Fruit fly (Drosophila melanogaster): ENCODE results near the gene CG33322.

CG33322 gene

dm6 chr2L:20864764-20865265 is 48.8 kb upstream of the CG33322 start, which contains the start of gene CG9338 (continued):
- TF ChIP-seq Rfx (GFP tag; IDR thresholded peaks at IDR 0.05) (peak; percentile 85), Stat92E (GFP tag; optimal IDR thresholded peaks at IDR 0.05) (peak in 1 of 3 experiments; percentile 77), CG11723 (GFP tag; optimal IDR thresholded peaks at IDR 0.05) (peak; percentile 70), CG16779 (GFP tag; IDR thresholded peaks at IDR 0.05) (peak; percentile 82), tap (tag; optimal IDR thresholded peaks at IDR 0.05) (peak; percentile 94), Bgb (GFP tag; IDR thresholded peaks at IDR 0.05; ENCODE audit: partially characterized antibody) (peak; percentile 44; the same call in 1 of the 2 replicates), CG9932 (GFP tag; IDR thresholded peaks at IDR 0.05) (peak; percentile 76), NC2α (GFP tag; optimal IDR thresholded peaks at IDR 0.05) (peak; percentile 41), Lim3 (GFP tag; IDR thresholded peaks at IDR 0.05) (no peak), kni (GFP tag; optimal IDR thresholded peaks at IDR 0.05) (peak; percentile 88), sug (tag; optimal IDR thresholded peaks at IDR 0.05) (peak; percentile 80), CG3847 (GFP tag; IDR thresholded peaks at IDR 0.05) (peak; percentile 70), her (GFP tag; optimal IDR thresholded peaks at IDR 0.05) (peak; percentile 80), ATbp (GFP tag; optimal IDR thresholded peaks at IDR 0.05) (peak; percentile 74), BtbVII (GFP tag; optimal IDR thresholded peaks at IDR 0.05) (peak; percentile 92), CG15514 (GFP tag; optimal IDR thresholded peaks at IDR 0.05) (peak; percentile 86), CG11560 (tag; IDR thresholded peaks at IDR 0.05) (no peak), CG4730 (GFP tag; IDR thresholded peaks at IDR 0.05) (peak; percentile 88), ewg (GFP tag; optimal IDR thresholded peaks at IDR 0.05) (peak; percentile 60), cg (GFP tag; optimal IDR thresholded peaks at IDR 0.05) (peak; percentile 70), lbe (GFP tag; optimal IDR thresholded peaks at IDR 0.05) (peak; percentile 61), vvl (GFP tag; IDR thresholded peaks at IDR 0.05) (peak; percentile 89), ash1 (GFP tag; optimal IDR thresholded peaks at IDR 0.05) (peak; percentile 46), zfh1 (GFP tag; IDR thresholded peaks at IDR 0.05) (peak; percentile 77), CG12155 (GFP tag; optimal IDR thresholded peaks at IDR 0.05) (peak; percentile 96), Abd-B (GFP tag; optimal IDR thresholded peaks at IDR 0.05) (peak; percentile 67), Spps (tag; optimal IDR thresholded peaks at IDR 0.05) (peak; percentile 85), gfzf (GFP tag; optimal IDR thresholded peaks at IDR 0.05) (no peak), CG18764 (GFP tag; optimal IDR thresholded peaks at IDR 0.05) (peak; percentile 91), tx (GFP tag; optimal IDR thresholded peaks at IDR 0.05) (peak; percentile 70), HLH54F (GFP tag; optimal IDR thresholded peaks at IDR 0.05) (peak; percentile 73), Ada2b (GFP tag; IDR thresholded peaks at IDR 0.05) (peak; percentile 72), amos (GFP tag; IDR thresholded peaks at IDR 0.05; ENCODE audit: partially characterized antibody) (no peak; the same call in 1 of the 2 replicates), Hmx (GFP tag; optimal IDR thresholded peaks at IDR 0.05) (peak; percentile 60), Antp (GFP tag; optimal IDR thresholded peaks at IDR 0.05) (peak; percentile 82), CG13123 (GFP tag; optimal IDR thresholded peaks at IDR 0.05) (peak; percentile 47), Ptx1 (GFP tag; IDR thresholded peaks at IDR 0.05) (peak; percentile 85), lov (optimal IDR thresholded peaks at IDR 0.05) (no peak), lov (GFP tag; IDR thresholded peaks at IDR 0.05) (peak; percentile 88), CG11247 (GFP tag; IDR thresholded peaks at IDR 0.05) (peak; percentile 44; the same call in 1 of the 2 replicates), CG9437 (GFP tag; optimal IDR thresholded peaks at IDR 0.05) (peak; percentile 58), Elba2 (GFP tag; optimal IDR thresholded peaks at IDR 0.05) (no peak), tll (GFP tag; optimal IDR thresholded peaks at IDR 0.05) (no peak), dmrt11E (tag; optimal IDR thresholded peaks at IDR 0.05) (peak; percentile 30), CG34422 (GFP tag; IDR thresholded peaks at IDR 0.05) (peak; percentile 94; the same call in 2 of the 3 replicates), CG7786 (GFP tag; optimal IDR thresholded peaks at IDR 0.05) (peak; percentile 87), CG14860 (GFP tag; IDR thresholded peaks at IDR 0.05; ENCODE audit: partially characterized antibody) (peak; percentile 45; the same call in 1 of the 3 replicates), CG10979 (tag; optimal IDR thresholded peaks at IDR 0.05) (peak; percentile 90), CG33213 (GFP tag; optimal IDR thresholded peaks at IDR 0.05) (peak; percentile 70), CG8944 (GFP tag; optimal IDR thresholded peaks at IDR 0.05) (peak; percentile 75)

All from whole organism, embryonic.